Worm (Caenorhabditis elegans) whole organism, mixed stage, embryonic: Measurements from ENCODE around the gene Y25C1A.6.

Experiments
- M03D4.4 ChIP-seq: sonication (generic microtip); optimal IDR thresholded peaks from 2 replicates; lab custom pipeline; 2017; ENCODE audit warnings: mild to moderate bottlenecking, missing genetic modification characterization, missing compliant biosample characterization
- bed-3 ChIP-seq: fragments of 200-800 bp; sonication (Bioruptor generic); optimal IDR thresholded peaks from 3 replicates; lab custom pipeline; 2018; ENCODE audit warnings: mild to moderate bottlenecking, missing genetic modification characterization, moderate library complexity, missing compliant biosample characterization
- blmp-1 ChIP-seq: fragments of 150-350 bp; optimal IDR thresholded peaks from 2 replicates; lab custom pipeline; 2014; ENCODE audit warnings: missing biosample characterization, missing genetic modification characterization
- ceh-39 ChIP-seq: fragments of 150-350 bp; optimal IDR thresholded peaks from 2 replicates; lab custom pipeline; 2014; ENCODE audit warnings: missing biosample characterization, missing genetic modification characterization
- ceh-43 ChIP-seq: fragments of 200-800 bp; sonication (Bioruptor generic); optimal IDR thresholded peaks from 2 replicates; lab custom pipeline; 2018; ENCODE audit warnings: mild to moderate bottlenecking, missing genetic modification characterization, moderate library complexity, missing compliant biosample characterization
- ceh-83 ChIP-seq: fragments of 200-800 bp; sonication (Bioruptor generic); optimal IDR thresholded peaks from 2 replicates; lab custom pipeline; 2018; ENCODE audit warnings: mild to moderate bottlenecking, missing genetic modification characterization, missing compliant biosample characterization
- ces-1 ChIP-seq: fragments of 150-350 bp; optimal IDR thresholded peaks from 2 replicates; lab custom pipeline; 2014; ENCODE audit warnings: missing biosample characterization, missing genetic modification reagents, missing genetic modification characterization
- cnd-1 ChIP-seq: fragments of 200-800 bp; sonication (Bioruptor generic); optimal IDR thresholded peaks from 2 replicates; lab custom pipeline; 2018; ENCODE audit warnings: mild to moderate bottlenecking, missing genetic modification characterization, missing compliant biosample characterization
- drap-1 ChIP-seq: fragments of 200-800 bp; sonication (Bioruptor generic); optimal IDR thresholded peaks from 3 replicates; lab custom pipeline; 2018; ENCODE audit warnings: mild to moderate bottlenecking, missing genetic modification characterization, missing compliant biosample characterization
- flh-1 ChIP-seq: fragments of 200-800 bp; sonication (Bioruptor generic); optimal IDR thresholded peaks from 2 replicates; lab custom pipeline; 2018; ENCODE audit warnings: mild to moderate bottlenecking, missing genetic modification characterization, moderate library complexity, missing compliant biosample characterization
- ham-2 ChIP-seq: fragments of 200-800 bp; sonication (Bioruptor generic); optimal IDR thresholded peaks from 2 replicates; lab custom pipeline; 2018; ENCODE audit warnings: mild to moderate bottlenecking, missing genetic modification characterization, missing compliant biosample characterization
- hlh-1 ChIP-seq: fragments of 150-350 bp; optimal IDR thresholded peaks from 2 replicates; lab custom pipeline; 2014; ENCODE audit warnings: missing biosample characterization, missing genetic modification reagents, missing genetic modification characterization
- lin-13 ChIP-seq: fragments of 150-350 bp; optimal IDR thresholded peaks from 2 replicates; lab custom pipeline; 2014; ENCODE audit warnings: missing biosample characterization, missing genetic modification characterization
- lin-32 ChIP-seq: fragments of 200-800 bp; sonication (Bioruptor generic); optimal IDR thresholded peaks from 2 replicates; lab custom pipeline; 2018; ENCODE audit warnings: mild to moderate bottlenecking, missing genetic modification characterization, missing compliant biosample characterization
- lsy-2 ChIP-seq: fragments of 150-350 bp; optimal IDR thresholded peaks from 2 replicates; lab custom pipeline; 2014; ENCODE audit warnings: missing biosample characterization, missing genetic modification characterization
- mab-5 ChIP-seq: fragments of 150-350 bp; optimal IDR thresholded peaks from 2 replicates; lab custom pipeline; 2014; ENCODE audit warnings: missing biosample characterization, missing genetic modification characterization
- mep-1 ChIP-seq: fragments of 150-350 bp; optimal IDR thresholded peaks from 2 replicates; lab custom pipeline; 2017; ENCODE audit warnings: missing biosample characterization, missing genetic modification reagents, missing genetic modification characterization, inconsistent platforms
- mls-2 ChIP-seq: sonication (generic microtip); optimal IDR thresholded peaks from 2 replicates; lab custom pipeline; 2016; ENCODE audit warnings: mild to moderate bottlenecking, missing genetic modification characterization, moderate library complexity, missing compliant biosample characterization
- nhr-12 ChIP-seq: fragments of 150-350 bp; optimal IDR thresholded peaks from 2 replicates; lab custom pipeline; 2014; ENCODE audit warnings: missing biosample characterization, missing genetic modification characterization
- nhr-2 ChIP-seq: fragments of 150-350 bp; optimal IDR thresholded peaks from 2 replicates; lab custom pipeline; 2014; ENCODE audit warnings: missing biosample characterization, missing genetic modification characterization
- nhr-28 ChIP-seq: fragments of 150-350 bp; optimal IDR thresholded peaks from 2 replicates; lab custom pipeline; 2014; ENCODE audit warnings: missing biosample characterization, missing genetic modification characterization
- nhr-76 ChIP-seq: sonication (generic microtip); optimal IDR thresholded peaks from 2 replicates; lab custom pipeline; 2017; ENCODE audit warnings: missing biosample characterization, missing genetic modification characterization
- pha-4 ChIP-seq: fragments of 150-350 bp; optimal IDR thresholded peaks from 2 replicates; lab custom pipeline; 2018; ENCODE audit warnings: missing biosample characterization, missing genetic modification reagents, missing genetic modification characterization
- snpc-4 ChIP-seq: fragments of 150-350 bp; optimal IDR thresholded peaks from 2 replicates; lab custom pipeline; 2014; ENCODE audit warnings: missing biosample characterization, missing genetic modification characterization
- sptf-1 ChIP-seq: sonication (generic microtip); optimal IDR thresholded peaks from 2 replicates; lab custom pipeline; 2017; ENCODE audit warnings: mild to moderate bottlenecking, missing genetic modification characterization, moderate library complexity, missing compliant biosample characterization
- tbx-8 ChIP-seq: fragments of 200-800 bp; sonication (Bioruptor generic); optimal IDR thresholded peaks from 2 replicates; lab custom pipeline; 2018; ENCODE audit warnings: mild to moderate bottlenecking, missing genetic modification characterization, moderate library complexity, missing compliant biosample characterization
- unc-120 ChIP-seq: sonication (generic microtip); optimal IDR thresholded peaks from 2 replicates; lab custom pipeline; 2017; ENCODE audit warnings: missing genetic modification characterization, missing compliant biosample characterization; ENCODE audit not compliant: poor library complexity, severe bottlenecking
- unc-39 ChIP-seq: fragments of 150-350 bp; optimal IDR thresholded peaks from 2 replicates; lab custom pipeline; 2014; ENCODE audit warnings: missing biosample characterization, missing genetic modification characterization
- unc-62 ChIP-seq: fragments of 150-350 bp; optimal IDR thresholded peaks from 2 replicates; lab custom pipeline; 2014; ENCODE audit warnings: missing biosample characterization, missing genetic modification reagents, missing genetic modification characterization
- zip-8 ChIP-seq: fragments of 150-350 bp; optimal IDR thresholded peaks from 2 replicates; lab custom pipeline; 2014; ENCODE audit warnings: missing biosample characterization, missing genetic modification characterization

Y25C1A.6 gene

DNA sequence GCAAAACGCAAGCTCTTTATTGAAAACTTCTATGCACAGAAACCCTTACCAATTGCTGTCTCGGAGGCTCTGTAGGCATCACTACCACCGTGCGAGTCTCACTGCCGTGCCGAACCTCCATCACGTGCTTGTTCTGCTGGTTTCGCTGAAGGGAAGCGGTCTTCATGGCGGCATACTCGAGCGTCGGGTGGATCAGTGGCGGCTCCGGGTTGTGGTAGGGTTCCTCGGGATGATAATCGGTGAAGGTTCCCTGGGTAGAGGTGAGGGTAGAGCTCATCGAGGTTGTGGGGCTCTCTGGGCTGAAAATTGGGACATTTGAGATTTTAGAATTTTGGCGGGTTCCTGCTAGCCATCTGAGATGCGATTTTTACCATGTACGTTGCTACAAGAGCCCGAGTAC, 8.0 kb upstream of the Y25C1A.6 start:
- no peak for TF ChIP-seq ces-1
- TF ChIP-seq ceh-83, result no peak
- TF ChIP-seq nhr-76 (tag; lab: Kevin White, UChicago), result no peak
- no peak for TF ChIP-seq unc-39

ce11 chrII:3053689-3054088, 7.2 kb upstream of the Y25C1A.6 start:
- TF ChIP-seq M03D4.4 (tag; lab: Kevin White, UChicago) (no peak), ceh-43 (GFP tag; lab: Kevin White, UChicago) (no peak), blmp-1 (no peak)
- TF ChIP-seq, all 35 proteins: peak for 0

ce11 chrII:3054221-3054620, 6.7 kb upstream of the Y25C1A.6 start, which contains the start of gene lido-13:
TSS of gene lido-13 (minus strand) at chrII:3054321.
- TF ChIP-seq lsy-2 (no peak), blmp-1 (no peak), unc-39 (no peak), ceh-39 (tag; lab: Kevin White, UChicago) (no peak), zip-8 (tag; lab: Kevin White, UChicago) (no peak), lin-13 (tag; lab: Kevin White, UChicago) (no peak), snpc-4 (no peak), drap-1 (GFP tag; lab: Kevin White, UChicago) (no peak), sptf-1 (no peak), unc-120 (tag; lab: Kevin White, UChicago) (no peak), unc-62 (GFP tag; lab: Kevin White, UChicago) (no peak), mep-1 (tag; lab: Kevin White, UChicago) (no peak), ceh-43 (GFP tag; lab: Kevin White, UChicago) (no peak), bed-3 (GFP tag; lab: Kevin White, UChicago) (no peak), hlh-1 (no peak), ces-1 (no peak), mls-2 (tag; lab: Kevin White, UChicago) (no peak), M03D4.4 (tag; lab: Kevin White, UChicago) (no peak), nhr-76 (tag; lab: Kevin White, UChicago) (no peak), pha-4 (tag; lab: Kevin White, UChicago) (no peak)

DNA sequence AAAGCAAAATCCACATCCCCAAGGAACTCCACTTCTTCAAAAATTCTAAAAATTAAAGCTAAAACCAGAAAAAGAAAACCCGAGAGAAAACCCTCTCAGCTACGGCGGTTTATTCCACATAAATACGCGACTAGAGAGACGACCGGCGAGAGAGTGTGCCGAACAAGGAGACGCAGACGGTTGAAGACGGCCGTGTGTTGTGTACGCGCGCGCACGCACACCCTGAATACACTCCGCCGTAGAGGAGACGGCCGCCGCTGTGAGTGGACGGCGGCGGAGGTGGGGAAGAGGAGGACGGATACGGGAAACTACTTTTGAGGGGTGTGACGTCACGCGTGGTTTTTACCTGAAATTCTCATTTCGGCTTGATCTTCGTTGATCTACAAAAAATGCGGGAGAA, 6.3 kb upstream of the Y25C1A.6 start:
- no peak for TF ChIP-seq nhr-76 (tag; lab: Kevin White, UChicago)
- TF ChIP-seq pha-4 (tag; lab: Kevin White, UChicago), result peak; percentile 10

DNA sequence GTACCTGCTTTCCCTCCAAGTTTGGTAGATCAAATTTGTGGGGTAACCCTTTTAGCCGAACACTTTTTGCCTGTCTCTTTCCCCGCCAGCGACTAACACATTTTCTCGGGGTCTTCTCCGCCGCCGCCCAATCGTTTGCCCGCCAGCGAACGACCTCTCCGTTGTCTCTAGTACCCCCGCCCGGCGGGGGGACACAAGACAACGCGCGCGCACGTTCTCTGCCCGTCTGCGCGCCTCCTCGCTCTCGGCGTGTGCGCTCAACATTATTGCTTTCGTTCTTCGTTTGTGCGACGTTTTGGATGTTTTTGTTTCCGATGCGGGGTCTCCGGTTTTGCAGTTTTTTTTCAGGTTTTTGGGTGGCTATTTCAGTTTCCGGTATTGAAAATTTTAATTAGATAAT, 5.4 kb upstream of the Y25C1A.6 start:
- TF ChIP-seq zip-8 (tag; lab: Kevin White, UChicago), result no peak
- TF ChIP-seq mls-2 (tag; lab: Kevin White, UChicago), result peak; percentile 41
- peak; percentile 39 for TF ChIP-seq ham-2
- TF ChIP-seq lin-13 (tag; lab: Kevin White, UChicago), result peak; percentile 14
- TF ChIP-seq nhr-2 (tag; lab: Kevin White, UChicago), result peak; percentile 15

DNA sequence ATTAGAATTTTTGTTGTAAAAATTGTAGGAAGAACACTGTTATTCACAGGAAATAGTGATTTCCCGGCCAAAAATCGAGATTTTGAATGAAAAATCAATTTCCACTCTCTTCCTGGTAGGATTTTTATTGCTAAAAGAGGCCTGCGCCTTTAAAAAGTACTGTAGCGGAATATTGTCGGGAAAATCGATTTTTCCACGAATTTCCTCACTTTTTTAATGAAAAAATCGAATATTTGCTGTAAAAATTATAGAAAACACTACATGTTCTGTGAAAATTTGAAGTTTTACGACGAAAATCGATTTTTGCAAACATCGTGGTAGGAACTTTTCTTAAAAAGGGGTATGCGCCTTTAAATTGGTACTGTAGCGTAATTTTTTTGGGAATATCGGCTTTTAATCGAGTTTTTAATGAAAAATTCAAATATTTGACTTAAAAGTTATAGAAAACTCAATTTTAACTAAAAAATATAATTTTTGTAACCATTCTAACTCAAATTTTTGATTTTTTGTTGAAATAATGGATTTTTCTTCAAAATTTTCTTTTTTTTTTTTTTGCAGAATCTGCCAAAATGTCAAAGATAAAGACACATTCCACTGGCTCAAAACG, 4.5 kb upstream of the Y25C1A.6 start, which contains the start of gene lin-8:
TSS of gene lin-8 (plus strand) at position 557 of the 607 bp plus-strand sequence.
- TF ChIP-seq tbx-8 (GFP tag; lab: Kevin White, UChicago), result no peak
- TF ChIP-seq sptf-1, result no peak
- TF ChIP-seq nhr-76 (tag; lab: Kevin White, UChicago), result no peak
- no peak for TF ChIP-seq nhr-28 (tag; lab: Kevin White, UChicago)
- no peak for TF ChIP-seq bed-3 (GFP tag; lab: Kevin White, UChicago)
- TF ChIP-seq mep-1 (tag; lab: Kevin White, UChicago), result no peak
- no peak for TF ChIP-seq nhr-12 (tag; lab: Kevin White, UChicago)
- no peak for TF ChIP-seq ceh-43 (GFP tag; lab: Kevin White, UChicago)
- TF ChIP-seq unc-39, result no peak
- no peak for TF ChIP-seq lin-13 (tag; lab: Kevin White, UChicago)
- TF ChIP-seq mab-5 (tag; lab: Kevin White, UChicago), result no peak
- TF ChIP-seq ces-1, result no peak
- no peak for TF ChIP-seq zip-8 (tag; lab: Kevin White, UChicago)
- no peak for TF ChIP-seq lin-32
- TF ChIP-seq flh-1 (GFP tag; lab: Kevin White, UChicago), result no peak
- TF ChIP-seq M03D4.4 (tag; lab: Kevin White, UChicago), result no peak
- no peak for TF ChIP-seq cnd-1 (tag; lab: Kevin White, UChicago)
- TF ChIP-seq blmp-1, result no peak
- TF ChIP-seq pha-4 (tag; lab: Kevin White, UChicago), result no peak
